Fruit fly (Drosophila melanogaster) whole organism, embryonic: ENCODE results near the gene AspRS-m.
A peak's percentile ranks its signal among the peaks of the same experiment; 100 is the strongest.

Experiments used
- BEAF-32 ChIP-seq: fragments of 200-800 bp; sonication (Bioruptor generic); optimal IDR thresholded peaks from 3 replicates; lab custom pipeline; 2017; ENCODE audit warnings: missing biosample characterization, missing genetic modification characterization, mild to moderate bottlenecking, moderate library complexity, missing genetic modification reagents
- Bgb ChIP-seq: fragments of 200-800 bp; sonication (Bioruptor generic); IDR thresholded peaks from 2 replicates; pipeline ENCODE4 v1.3.6; 2022; ENCODE audit warnings: missing biosample characterization, missing genetic modification characterization; ENCODE audit not compliant: partially characterized antibody
- CG12299 ChIP-seq: fragments of 200-800 bp; sonication (Bioruptor generic); optimal IDR thresholded peaks from 2 replicates; lab custom pipeline; 2018; ENCODE audit warnings: missing biosample characterization, mild to moderate bottlenecking, missing genetic modification characterization
- CG12744 ChIP-seq: fragments of 200-800 bp; sonication (Bioruptor generic); optimal IDR thresholded peaks from 2 replicates; lab custom pipeline; 2016; ENCODE audit warnings: missing biosample characterization, missing genetic modification characterization
- CG13123 ChIP-seq: fragments of 200-800 bp; sonication (Bioruptor generic); optimal IDR thresholded peaks from 2 replicates; lab custom pipeline; 2016; ENCODE audit warnings: missing biosample characterization, missing genetic modification characterization
- CG14710 ChIP-seq: fragments of 200-800 bp; sonication (Bioruptor generic); optimal IDR thresholded peaks from 3 replicates; lab custom pipeline; 2019; ENCODE audit warnings: missing biosample characterization, mild to moderate bottlenecking, missing genetic modification characterization, moderate library complexity
- CG2116 ChIP-seq: fragments of 200-800 bp; sonication (Bioruptor generic); optimal IDR thresholded peaks from 3 replicates; lab custom pipeline; 2018; ENCODE audit warnings: missing biosample characterization, mild to moderate bottlenecking, missing genetic modification characterization
- CG2202 ChIP-seq: fragments of 200-800 bp; sonication (Bioruptor generic); optimal IDR thresholded peaks from 2 replicates; lab custom pipeline; 2018; ENCODE audit warnings: missing biosample characterization, mild to moderate bottlenecking, missing genetic modification characterization
- CG4404 ChIP-seq: fragments of 200-800 bp; sonication (Bioruptor generic); IDR thresholded peaks from 2 replicates; pipeline ENCODE4 v1.3.6; 2022; ENCODE audit warnings: missing biosample characterization, missing genetic modification characterization
- CG4424 ChIP-seq: fragments of 200-800 bp; sonication (Bioruptor generic); optimal IDR thresholded peaks from 3 replicates; lab custom pipeline; 2016; ENCODE audit warnings: missing biosample characterization, missing genetic modification characterization
- CG7963 ChIP-seq: fragments of 200-800 bp; sonication (Bioruptor generic); IDR thresholded peaks from 3 replicates; pipeline ENCODE4 v1.3.6; 2022; ENCODE audit warnings: missing biosample characterization, missing genetic modification characterization; ENCODE audit not compliant: partially characterized antibody
- CG9727 ChIP-seq: fragments of 200-800 bp; sonication (Bioruptor generic); optimal IDR thresholded peaks from 3 replicates; lab custom pipeline; 2017; ENCODE audit warnings: missing biosample characterization, mild to moderate bottlenecking, missing genetic modification characterization
- Dll ChIP-seq: fragments of 200-800 bp; sonication (Bioruptor generic); IDR thresholded peaks from 4 replicates; pipeline ENCODE4 v1.3.6; 2022; ENCODE audit warnings: missing biosample characterization, missing genetic modification characterization; ENCODE audit not compliant: partially characterized antibody
- Fer1 ChIP-seq: fragments of 200-800 bp; sonication (Bioruptor generic); optimal IDR thresholded peaks from 2 replicates; lab custom pipeline; 2017; ENCODE audit warnings: missing biosample characterization, mild to moderate bottlenecking, missing genetic modification characterization
- HLHmδ ChIP-seq: fragments of 200-800 bp; sonication (Bioruptor generic); optimal IDR thresholded peaks from 2 replicates; lab custom pipeline; 2018; ENCODE audit warnings: missing biosample characterization, mild to moderate bottlenecking, missing genetic modification characterization, moderate library complexity
- Jarid2 ChIP-seq: fragments of 200-800 bp; sonication (Bioruptor generic); optimal IDR thresholded peaks from 3 replicates; lab custom pipeline; 2017; ENCODE audit warnings: mild to moderate bottlenecking, missing biosample characterization, missing genetic modification reagents, missing genetic modification characterization
- MBD-R2 ChIP-seq: fragments of 200-800 bp; sonication (Bioruptor generic); IDR thresholded peaks from 2 replicates; pipeline ENCODE4 v1.3.6; 2022; ENCODE audit warnings: missing biosample characterization, missing genetic modification characterization
- MESR4 ChIP-seq: fragments of 200-800 bp; sonication (Bioruptor generic); optimal IDR thresholded peaks from 2 replicates; lab custom pipeline; 2018; ENCODE audit warnings: missing biosample characterization, mild to moderate bottlenecking, missing genetic modification characterization, moderate library complexity
- Med ChIP-seq: fragments of 200-800 bp; sonication (Bioruptor generic); peaks from one replicate; lab custom pipeline; 2016; ENCODE audit warnings: missing biosample characterization, missing genetic modification characterization, mild to moderate bottlenecking, inconsistent platforms, moderate library complexity
- Nf-YA ChIP-seq: fragments of 200-800 bp; sonication (Bioruptor generic); IDR thresholded peaks from 2 replicates; pipeline ENCODE4 v1.3.6; 2022; ENCODE audit warnings: missing biosample characterization, missing genetic modification characterization
- Nf-YC ChIP-seq: fragments of 200-800 bp; optimal IDR thresholded peaks from 3 replicates; lab custom pipeline; 2019; ENCODE audit warnings: missing biosample characterization, mild to moderate bottlenecking, missing genetic modification characterization, moderate library complexity
- Opbp ChIP-seq: fragments of 200-800 bp; sonication (Bioruptor generic); IDR thresholded peaks from 3 replicates; pipeline ENCODE4 v1.3.6; 2022; ENCODE audit warnings: missing biosample characterization, missing genetic modification characterization; ENCODE audit not compliant: partially characterized antibody
- Pdp1 ChIP-seq, 2 experiments: fragments of 200-800 bp; sonication (Bioruptor generic); optimal IDR thresholded peaks; 3 replicates each; lab custom pipeline; 2016; ENCODE audit warnings: missing biosample characterization in 2 of 2, missing genetic modification characterization in 2 of 2, mild to moderate bottlenecking in 1 of 2, moderate library complexity in 1 of 2
- Scr ChIP-seq: fragments of 200-800 bp; sonication (Bioruptor generic); IDR thresholded peaks from 2 replicates; pipeline ENCODE4 v1.3.6; 2022; ENCODE audit warnings: missing biosample characterization, missing genetic modification characterization; ENCODE audit not compliant: partially characterized antibody
- Sin3A ChIP-seq: fragments of >200 bp; optimal IDR thresholded peaks from 2 replicates; lab custom pipeline; 2018
- Ssrp ChIP-seq: fragments of 200-800 bp; sonication (Bioruptor generic); optimal IDR thresholded peaks from 2 replicates; lab custom pipeline; 2018; ENCODE audit warnings: missing biosample characterization, mild to moderate bottlenecking, missing genetic modification characterization, moderate library complexity
- Tbp ChIP-seq: fragments of >200 bp; optimal IDR thresholded peaks from 2 replicates; lab custom pipeline; 2018; ENCODE audit warnings: missing biosample characterization, missing genetic modification characterization
- ab ChIP-seq: fragments of 200-800 bp; sonication (Bioruptor generic); optimal IDR thresholded peaks from 2 replicates; lab custom pipeline; 2016; ENCODE audit warnings: missing biosample characterization, missing genetic modification characterization
- al ChIP-seq: fragments of 200-800 bp; sonication (Bioruptor generic); IDR thresholded peaks from 2 replicates; pipeline ENCODE4 v1.3.6; 2022; ENCODE audit warnings: missing biosample characterization, missing genetic modification characterization
- btn ChIP-seq: fragments of 200-800 bp; sonication (Bioruptor generic); optimal IDR thresholded peaks from 2 replicates; lab custom pipeline; 2016; ENCODE audit warnings: missing biosample characterization, missing genetic modification characterization
- crp ChIP-seq, 2 experiments: fragments of 200-800 bp; sonication (Bioruptor generic); optimal IDR thresholded peaks; 2 replicates in 1 of 2; 3 replicates in 1 of 2; lab custom pipeline; 2017; ENCODE audit warnings: missing biosample characterization in 2 of 2, missing genetic modification characterization in 2 of 2, mild to moderate bottlenecking in 1 of 2, moderate library complexity in 1 of 2
- dm ChIP-seq: fragments of 200-800 bp; sonication (Bioruptor generic); optimal IDR thresholded peaks from 3 replicates; lab custom pipeline; 2016; ENCODE audit warnings: missing biosample characterization, missing genetic modification characterization
- dpn ChIP-seq, 2 experiments: fragments of 200-800 bp; sonication (Bioruptor generic); optimal IDR thresholded peaks; 3 replicates each; lab custom pipeline; 2016; ENCODE audit warnings: missing biosample characterization in 2 of 2, missing genetic modification characterization in 2 of 2
- ewg ChIP-seq: fragments of 200-800 bp; sonication (Bioruptor generic); optimal IDR thresholded peaks from 3 replicates; lab custom pipeline; 2017; ENCODE audit warnings: mild to moderate bottlenecking, missing biosample characterization, missing genetic modification reagents, missing genetic modification characterization
- fd3F ChIP-seq: fragments of 200-800 bp; sonication (Bioruptor generic); optimal IDR thresholded peaks from 2 replicates; lab custom pipeline; 2018; ENCODE audit warnings: missing biosample characterization, mild to moderate bottlenecking, missing genetic modification characterization, moderate library complexity
- fd96Cb ChIP-seq: fragments of 200-800 bp; sonication (Bioruptor generic); optimal IDR thresholded peaks from 2 replicates; lab custom pipeline; 2018; ENCODE audit warnings: missing biosample characterization, mild to moderate bottlenecking, missing genetic modification characterization, moderate library complexity
- inv ChIP-seq: fragments of 200-800 bp; sonication (Bioruptor generic); IDR thresholded peaks from 2 replicates; pipeline ENCODE4 v1.3.6; 2022; ENCODE audit warnings: missing biosample characterization, missing genetic modification characterization; ENCODE audit not compliant: partially characterized antibody
- jing ChIP-seq: fragments of 200-800 bp; sonication (Bioruptor generic); optimal IDR thresholded peaks from 2 replicates; lab custom pipeline; 2018; ENCODE audit warnings: missing biosample characterization, mild to moderate bottlenecking, missing genetic modification characterization
- lilli ChIP-seq: fragments of 200-800 bp; sonication (Bioruptor generic); optimal IDR thresholded peaks from 3 replicates; lab custom pipeline; 2016; ENCODE audit warnings: missing biosample characterization, missing genetic modification characterization
- nau ChIP-seq: fragments of 200-800 bp; sonication (Bioruptor generic); optimal IDR thresholded peaks from 3 replicates; lab custom pipeline; 2017; ENCODE audit warnings: missing biosample characterization, mild to moderate bottlenecking, missing genetic modification characterization, missing genetic modification reagents
- nom ChIP-seq: fragments of 200-800 bp; sonication (Bioruptor generic); optimal IDR thresholded peaks from 2 replicates; lab custom pipeline; 2017; ENCODE audit warnings: missing biosample characterization, missing genetic modification characterization, mild to moderate bottlenecking, moderate library complexity, missing genetic modification reagents
- rib ChIP-seq: fragments of 200-800 bp; sonication (Bioruptor generic); IDR thresholded peaks from 2 replicates; pipeline ENCODE4 v1.3.6; 2022; ENCODE audit warnings: missing biosample characterization, missing genetic modification characterization
- row ChIP-seq: fragments of 200-800 bp; sonication (Bioruptor generic); IDR thresholded peaks from 3 replicates; pipeline ENCODE4 v1.3.6; 2022; ENCODE audit warnings: missing biosample characterization, missing genetic modification characterization
- sisA ChIP-seq: fragments of 200-800 bp; sonication (Bioruptor generic); IDR thresholded peaks from 2 replicates; pipeline ENCODE4 v1.3.6; 2022; ENCODE audit warnings: missing biosample characterization, missing genetic modification characterization
- slbo ChIP-seq: fragments of 200-800 bp; sonication (Bioruptor generic); IDR thresholded peaks from 2 replicates; pipeline ENCODE4 v1.3.6; 2022; ENCODE audit warnings: missing biosample characterization, missing genetic modification characterization
- sna ChIP-seq: fragments of 200-800 bp; sonication (Bioruptor generic); IDR thresholded peaks from 2 replicates; pipeline ENCODE4 v1.3.6; 2022; ENCODE audit warnings: missing biosample characterization, missing genetic modification characterization; ENCODE audit not compliant: partially characterized antibody
- tio ChIP-seq: fragments of 200-800 bp; sonication (Bioruptor generic); optimal IDR thresholded peaks from 2 replicates; lab custom pipeline; 2017; ENCODE audit warnings: missing biosample characterization, missing genetic modification characterization, inconsistent platforms
- unc-4 ChIP-seq: fragments of 200-800 bp; sonication (Bioruptor generic); IDR thresholded peaks from 2 replicates; pipeline ENCODE4 v1.3.6; 2022; ENCODE audit warnings: missing biosample characterization, missing genetic modification characterization; ENCODE audit not compliant: partially characterized antibody

The AspRS-m gene

dm6 chr2L:16826872-16827506, at the start of gene AspRS-m (continued):
- TF ChIP-seq Ssrp = no peak
- TF ChIP-seq crp (GFP tag; optimal IDR thresholded peaks at IDR 0.05; lab: Kevin White, UChicago) = no peak
- no peak for TF ChIP-seq CG4404 (GFP tag; lab: Robert Waterston, UW)
- no peak for TF ChIP-seq tio
- TF ChIP-seq dm (GFP tag; lab: Kevin White, UChicago) = peak; percentile 1
- TF ChIP-seq inv (GFP tag; lab: Robert Waterston, UW) = peak; percentile 88
- no peak for TF ChIP-seq nau
- peak; percentile 88 for TF ChIP-seq BEAF-32 (GFP tag; lab: Kevin White, UChicago)
- TF ChIP-seq al = no peak
- TF ChIP-seq CG4424 (GFP tag; lab: Kevin White, UChicago) = peak; percentile 3
- no peak for TF ChIP-seq nom (GFP tag; lab: Kevin White, UChicago)
- peak; percentile 45 for TF ChIP-seq CG2116 (GFP tag; lab: Kevin White, UChicago)
- peak; percentile 45 for TF ChIP-seq Sin3A (lab: Kevin White, UChicago)
- no peak for TF ChIP-seq Fer1 (GFP tag; lab: Kevin White, UChicago)
- TF ChIP-seq Pdp1 (GFP tag; optimal IDR thresholded peaks at IDR 0.05; lab: Kevin White, UChicago) = peak in 1 of 2 experiments; percentile 25
- TF ChIP-seq Tbp (GFP tag; lab: Kevin White, UChicago) = no peak
- TF ChIP-seq CG7963 (GFP tag; lab: Robert Waterston, UW) = peak; percentile 87
- TF ChIP-seq sna (GFP tag; lab: Robert Waterston, UW) = peak; percentile 84
- 0 out of 2 replicates have a peak, but pooled peaks have one; percentile 56 for TF ChIP-seq rib (GFP tag; lab: Robert Waterston, UW)
- TF ChIP-seq HLHmδ (GFP tag; lab: Kevin White, UChicago) = no peak
- peak in 1 of 2 experiments; percentile 40 for TF ChIP-seq dpn (GFP tag; optimal IDR thresholded peaks at IDR 0.05; lab: Kevin White, UChicago)
- TF ChIP-seq CG12744 (GFP tag; lab: Kevin White, UChicago) = no peak
- no peak for TF ChIP-seq Jarid2 (GFP tag; lab: Kevin White, UChicago)
- no peak for TF ChIP-seq CG13123 (GFP tag; lab: Kevin White, UChicago)
- TF ChIP-seq btn = no peak
- TF ChIP-seq fd3F = no peak
- TF ChIP-seq MESR4 (GFP tag; lab: Kevin White, UChicago) = peak; percentile 64
- TF ChIP-seq CG12299 (tag; lab: Kevin White, UChicago) = no peak
- TF ChIP-seq slbo (GFP tag; lab: Robert Waterston, UW) = peak; percentile 75
- TF ChIP-seq row (GFP tag; lab: Robert Waterston, UW) = peak; percentile 85
- TF ChIP-seq Scr (GFP tag; lab: Robert Waterston, UW) = peak; percentile 88
- TF ChIP-seq Med (GFP tag; lab: Kevin White, UChicago) = peak; percentile 75
- peak; percentile 89 for TF ChIP-seq Dll (GFP tag; lab: Robert Waterston, UW)
- TF ChIP-seq sisA = peak; percentile 31; the same call in 1 of the 2 replicates
- no peak for TF ChIP-seq ab (GFP tag; lab: Kevin White, UChicago)
- TF ChIP-seq CG2202 = no peak
- TF ChIP-seq Nf-YC (tag; lab: Kevin White, UChicago) = no peak
- peak; percentile 64 for TF ChIP-seq CG14710 (tag; lab: Kevin White, UChicago)
- peak; percentile 88; the same call in 2 of the 3 replicates for TF ChIP-seq Opbp (GFP tag; lab: Robert Waterston, UW)
- TF ChIP-seq lilli (GFP tag; lab: Kevin White, UChicago) = peak; percentile 18
- peak; percentile 30 for TF ChIP-seq ewg (GFP tag; lab: Kevin White, UChicago)
- peak; percentile 77 for TF ChIP-seq MBD-R2 (GFP tag; lab: Robert Waterston, UW)
- peak; percentile 80 for TF ChIP-seq unc-4
- TF ChIP-seq Bgb (GFP tag; lab: Robert Waterston, UW) = peak; percentile 88
- TF ChIP-seq jing (GFP tag; lab: Kevin White, UChicago) = no peak
- TF ChIP-seq Nf-YA (GFP tag; lab: Robert Waterston, UW) = no peak; the same call in 1 of the 2 replicates
- peak; percentile 5 for TF ChIP-seq fd96Cb (tag; lab: Kevin White, UChicago)
- peak; percentile 13 for TF ChIP-seq CG9727
